Fruit fly (Drosophila melanogaster) whole organism, embryonic: Measurements from ENCODE around the gene CG45078.
A peak's percentile ranks its signal among the peaks of the same experiment; 100 is the strongest.

Source experiments
- Ada2b ChIP-seq: fragments of 200-800 bp; sonication (Bioruptor generic); IDR thresholded peaks from 2 replicates; pipeline ENCODE4 v1.3.6; 2022; ENCODE audit warnings: missing biosample characterization, missing genetic modification characterization
- CG10431 ChIP-seq: fragments of 200-800 bp; sonication (Bioruptor generic); optimal IDR thresholded peaks from 3 replicates; lab custom pipeline; 2018; ENCODE audit warnings: missing biosample characterization, mild to moderate bottlenecking, missing genetic modification characterization
- CG10979 ChIP-seq: fragments of 200-800 bp; sonication (Bioruptor generic); optimal IDR thresholded peaks from 2 replicates; lab custom pipeline; 2018; ENCODE audit warnings: missing biosample characterization, mild to moderate bottlenecking, missing genetic modification characterization, moderate library complexity
- CG11695 ChIP-seq: fragments of 200-800 bp; sonication (Bioruptor generic); IDR thresholded peaks from 3 replicates; pipeline ENCODE4 v1.3.6; 2022; ENCODE audit warnings: missing biosample characterization, missing genetic modification characterization
- CG12236 ChIP-seq: fragments of 200-800 bp; sonication (Bioruptor generic); optimal IDR thresholded peaks from 2 replicates; lab custom pipeline; 2016; ENCODE audit warnings: missing biosample characterization, missing genetic modification characterization
- CG12942 ChIP-seq: fragments of 200-800 bp; sonication (Bioruptor generic); optimal IDR thresholded peaks from 3 replicates; lab custom pipeline; 2016; ENCODE audit warnings: missing biosample characterization, missing genetic modification characterization
- CG15011 ChIP-seq: fragments of 200-800 bp; sonication (Bioruptor generic); optimal IDR thresholded peaks from 3 replicates; lab custom pipeline; 2018; ENCODE audit warnings: missing biosample characterization, mild to moderate bottlenecking, missing genetic modification characterization
- CG17359 ChIP-seq: fragments of 200-800 bp; sonication (Bioruptor generic); optimal IDR thresholded peaks from 3 replicates; lab custom pipeline; 2018; ENCODE audit warnings: missing biosample characterization, mild to moderate bottlenecking, missing genetic modification characterization, moderate library complexity
- CG17912 ChIP-seq: fragments of 200-800 bp; sonication (Bioruptor generic); optimal IDR thresholded peaks from 2 replicates; lab custom pipeline; 2018; ENCODE audit warnings: missing biosample characterization, mild to moderate bottlenecking, missing genetic modification characterization
- CG18011 ChIP-seq: fragments of 200-800 bp; sonication (Bioruptor generic); optimal IDR thresholded peaks from 2 replicates; lab custom pipeline; 2017; ENCODE audit warnings: missing biosample characterization, missing genetic modification characterization, mild to moderate bottlenecking, moderate library complexity, missing genotype
- CG2116 ChIP-seq: fragments of 200-800 bp; sonication (Bioruptor generic); optimal IDR thresholded peaks from 3 replicates; lab custom pipeline; 2018; ENCODE audit warnings: missing biosample characterization, mild to moderate bottlenecking, missing genetic modification characterization
- CG2875 ChIP-seq: fragments of 200-800 bp; sonication (Bioruptor generic); optimal IDR thresholded peaks from 2 replicates; lab custom pipeline; 2017; ENCODE audit warnings: missing biosample characterization, mild to moderate bottlenecking, missing genetic modification characterization, missing genetic modification reagents
- CG30020 ChIP-seq: fragments of 200-800 bp; optimal IDR thresholded peaks from 2 replicates; lab custom pipeline; 2019; ENCODE audit warnings: missing biosample characterization, mild to moderate bottlenecking, missing genetic modification characterization, moderate library complexity
- CG32772 ChIP-seq: fragments of 200-800 bp; sonication (Bioruptor generic); IDR thresholded peaks from 2 replicates; pipeline ENCODE4 v1.3.6; 2022; ENCODE audit warnings: missing biosample characterization, missing genetic modification characterization
- CG4404 ChIP-seq: fragments of 200-800 bp; sonication (Bioruptor generic); IDR thresholded peaks from 2 replicates; pipeline ENCODE4 v1.3.6; 2022; ENCODE audit warnings: missing biosample characterization, missing genetic modification characterization
- CG7786 ChIP-seq: fragments of 200-800 bp; sonication (Bioruptor generic); optimal IDR thresholded peaks from 2 replicates; lab custom pipeline; 2016; ENCODE audit warnings: missing biosample characterization, missing genetic modification characterization
- CG8478 ChIP-seq: fragments of >200 bp; optimal IDR thresholded peaks from 2 replicates; lab custom pipeline; 2018
- CG9932 ChIP-seq: fragments of 200-800 bp; sonication (Bioruptor generic); IDR thresholded peaks from 2 replicates; pipeline ENCODE4 v1.3.6; 2022; ENCODE audit warnings: missing biosample characterization, missing genetic modification characterization
- Dek ChIP-seq: fragments of 200-800 bp; sonication (Bioruptor generic); optimal IDR thresholded peaks from 3 replicates; lab custom pipeline; 2019; ENCODE audit warnings: missing biosample characterization, mild to moderate bottlenecking, missing genetic modification characterization, moderate library complexity
- H2.0 ChIP-seq: fragments of 200-800 bp; sonication (Bioruptor generic); IDR thresholded peaks from 2 replicates; pipeline ENCODE4 v1.3.6; 2022; ENCODE audit warnings: missing biosample characterization, missing genetic modification characterization
- HmgD ChIP-seq: fragments of 200-800 bp; sonication (Bioruptor generic); optimal IDR thresholded peaks from 3 replicates; lab custom pipeline; 2016; ENCODE audit warnings: missing biosample characterization, missing genetic modification characterization
- MESR4 ChIP-seq: fragments of 200-800 bp; sonication (Bioruptor generic); optimal IDR thresholded peaks from 2 replicates; lab custom pipeline; 2018; ENCODE audit warnings: missing biosample characterization, mild to moderate bottlenecking, missing genetic modification characterization, moderate library complexity
- Mrtf ChIP-seq: fragments of 200-800 bp; sonication (Bioruptor generic); IDR thresholded peaks from 3 replicates; pipeline ENCODE4 v1.3.6; 2022; ENCODE audit warnings: missing biosample characterization, missing genetic modification characterization
- Neu2 ChIP-seq: fragments of 200-800 bp; sonication (Bioruptor generic); optimal IDR thresholded peaks from 3 replicates; lab custom pipeline; 2016; ENCODE audit warnings: missing biosample characterization, missing genetic modification characterization, borderline replicate concordance
- Oaz ChIP-seq: fragments of 200-800 bp; sonication (Bioruptor generic); IDR thresholded peaks from 2 replicates; pipeline ENCODE4 v1.3.6; 2022; ENCODE audit warnings: missing biosample characterization, missing genetic modification characterization
- PHDP ChIP-seq: fragments of 200-800 bp; sonication (Bioruptor generic); optimal IDR thresholded peaks from 3 replicates; lab custom pipeline; 2018; ENCODE audit warnings: missing biosample characterization, mild to moderate bottlenecking, missing genetic modification characterization, moderate library complexity
- Sry-δ ChIP-seq: fragments of 200-800 bp; sonication (Bioruptor generic); optimal IDR thresholded peaks from 2 replicates; lab custom pipeline; 2016; ENCODE audit warnings: missing biosample characterization, missing genetic modification characterization
- Stat92E ChIP-seq, 3 experiments: fragments of >200 bp in 2 of 3; fragments of 200-800 bp in 1 of 3; sonication (Bioruptor generic) in 1 of 3; optimal IDR thresholded peaks; 2 replicates each; lab custom pipeline; 2017 to 2019; ENCODE audit warnings: missing biosample characterization in 3 of 3, missing genetic modification characterization in 3 of 3, mild to moderate bottlenecking in 1 of 3, moderate library complexity in 1 of 3
- Taf1 ChIP-seq: fragments of 200-800 bp; sonication (Bioruptor generic); IDR thresholded peaks from 2 replicates; pipeline ENCODE4 v1.3.6; 2022; ENCODE audit warnings: missing biosample characterization, missing genetic modification characterization
- Xrp1 ChIP-seq: fragments of 200-800 bp; sonication (Bioruptor generic); IDR thresholded peaks from 2 replicates; pipeline ENCODE4 v1.3.6; 2022; ENCODE audit warnings: missing biosample characterization, missing genetic modification characterization
- abd-A ChIP-seq: fragments of 200-800 bp; sonication (Bioruptor generic); optimal IDR thresholded peaks from 3 replicates; lab custom pipeline; 2019; ENCODE audit warnings: missing biosample characterization, mild to moderate bottlenecking, missing genetic modification characterization, moderate library complexity
- ap ChIP-seq: fragments of 200-800 bp; sonication (Bioruptor generic); IDR thresholded peaks from 2 replicates; pipeline ENCODE4 v1.3.6; 2022; ENCODE audit warnings: missing biosample characterization, missing genetic modification characterization
- chif ChIP-seq, 2 experiments: fragments of 200-800 bp; sonication (Bioruptor generic); optimal IDR thresholded peaks; 3 replicates each; lab custom pipeline; 2016; ENCODE audit warnings: missing biosample characterization in 2 of 2, missing genetic modification characterization in 2 of 2
- disco-r ChIP-seq: fragments of 200-800 bp; sonication (Bioruptor generic); optimal IDR thresholded peaks from 2 replicates; lab custom pipeline; 2016; ENCODE audit warnings: missing biosample characterization, missing genetic modification characterization
- eve ChIP-seq, 2 experiments: fragments of >200 bp; optimal IDR thresholded peaks; 2 replicates each; lab custom pipeline; 2017; ENCODE audit warnings: missing biosample characterization in 2 of 2, missing genetic modification characterization in 2 of 2
- fd3F ChIP-seq: fragments of 200-800 bp; sonication (Bioruptor generic); optimal IDR thresholded peaks from 2 replicates; lab custom pipeline; 2018; ENCODE audit warnings: missing biosample characterization, mild to moderate bottlenecking, missing genetic modification characterization, moderate library complexity
- fru ChIP-seq: fragments of >200 bp; optimal IDR thresholded peaks from 2 replicates; lab custom pipeline; 2017
- hb ChIP-seq: fragments of 200-800 bp; sonication (Bioruptor generic); IDR thresholded peaks from 3 replicates; pipeline ENCODE4 v1.3.6; 2022; ENCODE audit warnings: missing biosample characterization, missing genetic modification characterization; ENCODE audit not compliant: partially characterized antibody
- hbn ChIP-seq: fragments of 200-800 bp; sonication (Bioruptor generic); IDR thresholded peaks from 2 replicates; pipeline ENCODE4 v1.3.6; 2022; ENCODE audit warnings: missing biosample characterization, missing genetic modification characterization; ENCODE audit not compliant: partially characterized antibody
- ken ChIP-seq: fragments of 200-800 bp; sonication (Bioruptor generic); IDR thresholded peaks from 3 replicates; pipeline ENCODE4 v1.3.6; 2022; ENCODE audit warnings: missing biosample characterization, missing genetic modification characterization
- nerfin-2 ChIP-seq: fragments of 200-800 bp; sonication (Bioruptor generic); IDR thresholded peaks from 2 replicates; pipeline ENCODE4 v1.3.6; 2022; ENCODE audit warnings: missing biosample characterization, missing genetic modification characterization; ENCODE audit not compliant: partially characterized antibody
- onecut ChIP-seq: fragments of 200-800 bp; sonication (Bioruptor generic); IDR thresholded peaks from 2 replicates; pipeline ENCODE4 v1.3.6; 2022; ENCODE audit warnings: missing biosample characterization, missing genetic modification characterization
- pita ChIP-seq: fragments of 200-800 bp; sonication (Bioruptor generic); optimal IDR thresholded peaks from 2 replicates; lab custom pipeline; 2017; ENCODE audit warnings: missing biosample characterization, mild to moderate bottlenecking, missing genetic modification characterization
- pnt ChIP-seq: fragments of 200-800 bp; sonication (Bioruptor generic); optimal IDR thresholded peaks from 3 replicates; lab custom pipeline; 2016; ENCODE audit warnings: missing biosample characterization, missing genetic modification characterization
- pum ChIP-seq: fragments of 200-800 bp; sonication (Bioruptor generic); optimal IDR thresholded peaks from 2 replicates; lab custom pipeline; 2016; ENCODE audit warnings: missing biosample characterization, missing genetic modification characterization
- pzg ChIP-seq: fragments of 200-800 bp; sonication (Bioruptor generic); optimal IDR thresholded peaks from 3 replicates; lab custom pipeline; 2018; ENCODE audit warnings: missing biosample characterization, mild to moderate bottlenecking, missing genetic modification characterization, moderate library complexity
- slp2 ChIP-seq: fragments of 200-800 bp; sonication (Bioruptor generic); optimal IDR thresholded peaks from 2 replicates; lab custom pipeline; 2016; ENCODE audit warnings: missing biosample characterization, missing genetic modification characterization
- stwl ChIP-seq: fragments of 200-800 bp; sonication (Bioruptor generic); optimal IDR thresholded peaks from 3 replicates; lab custom pipeline; 2018; ENCODE audit warnings: missing biosample characterization, mild to moderate bottlenecking, missing genetic modification characterization, moderate library complexity
- sug ChIP-seq: fragments of 200-800 bp; optimal IDR thresholded peaks from 2 replicates; lab custom pipeline; 2019; ENCODE audit warnings: missing biosample characterization, mild to moderate bottlenecking, missing genetic modification characterization, moderate library complexity
- tna ChIP-seq: fragments of 200-800 bp; sonication (Bioruptor generic); IDR thresholded peaks from 2 replicates; pipeline ENCODE4 v1.3.6; 2022; ENCODE audit warnings: missing biosample characterization, missing genetic modification characterization; ENCODE audit not compliant: partially characterized antibody

CG45078 gene

DNA sequence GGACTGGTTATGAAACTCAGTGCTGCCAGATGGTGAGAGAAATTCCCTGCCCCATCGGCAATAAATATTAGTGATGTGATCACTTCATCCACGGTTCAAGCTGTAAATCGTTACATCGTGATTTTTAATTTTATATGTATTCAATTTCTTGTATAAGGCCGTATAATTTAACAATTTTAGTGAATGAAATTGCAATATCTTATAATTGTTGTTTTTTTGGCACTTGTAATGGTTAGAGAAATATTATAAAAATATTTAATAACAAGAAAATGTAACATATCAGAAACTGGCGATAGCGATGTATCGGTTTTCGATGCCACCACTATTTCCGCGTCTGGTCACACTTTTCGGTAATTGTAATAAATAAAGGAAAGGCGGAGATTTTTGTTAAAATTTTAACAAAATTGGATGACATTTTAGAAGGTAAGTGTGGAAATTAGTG, 6.9 kb upstream of the CG45078 start, which contains the start of the genes mRpL37 and Rbp1 (continued):
- TF ChIP-seq PHDP (tag; lab: Kevin White, UChicago): peak; percentile 64
- peak; percentile 63; the same call in 1 of the 2 replicates for TF ChIP-seq Taf1 (GFP tag; lab: Robert Waterston, UW)
- peak; percentile 66 for TF ChIP-seq stwl (tag; lab: Kevin White, UChicago)
- TF ChIP-seq sug (tag; lab: Kevin White, UChicago): peak; percentile 88
- no peak for TF ChIP-seq MESR4 (GFP tag; lab: Kevin White, UChicago)
- no peak for TF ChIP-seq Oaz
- TF ChIP-seq CG8478 (lab: Kevin White, UChicago): no peak
- peak; percentile 42; the same call in 1 of the 2 replicates for TF ChIP-seq Ada2b (GFP tag; lab: Robert Waterston, UW)
- TF ChIP-seq H2.0 (GFP tag; lab: Robert Waterston, UW): no peak
- TF ChIP-seq chif (GFP tag; optimal IDR thresholded peaks at IDR 0.05; lab: Kevin White, UChicago): peak; percentile 18 to 53
- peak; percentile 85 for TF ChIP-seq Sry-δ (GFP tag; lab: Kevin White, UChicago)
- peak; percentile 5 for TF ChIP-seq CG17912
- TF ChIP-seq fd3F: peak; percentile 66
- peak; percentile 89 for TF ChIP-seq hb
- peak; percentile 78 for TF ChIP-seq hbn (GFP tag; lab: Robert Waterston, UW)
- TF ChIP-seq disco-r (GFP tag; lab: Kevin White, UChicago): no peak
- TF ChIP-seq CG12236 (GFP tag; lab: Kevin White, UChicago): no peak
- no peak for TF ChIP-seq eve (GFP tag; optimal IDR thresholded peaks at IDR 0.05; lab: Kevin White, UChicago)
- no peak for TF ChIP-seq pita (GFP tag; lab: Kevin White, UChicago)
- TF ChIP-seq CG2116 (GFP tag; lab: Kevin White, UChicago): peak; percentile 63
- TF ChIP-seq abd-A (tag; lab: Kevin White, UChicago): no peak
- peak; percentile 50 for TF ChIP-seq CG17359 (tag; lab: Kevin White, UChicago)
- peak; percentile 45; the same call in 1 of the 2 replicates for TF ChIP-seq Xrp1 (GFP tag; lab: Robert Waterston, UW)
- TF ChIP-seq CG4404 (GFP tag; lab: Robert Waterston, UW): peak; percentile 94
- no peak for TF ChIP-seq CG2875 (GFP tag; lab: Kevin White, UChicago)
- TF ChIP-seq HmgD (GFP tag; lab: Kevin White, UChicago): no peak
- TF ChIP-seq Neu2: no peak
- peak; percentile 30; the same call in 1 of the 3 replicates for TF ChIP-seq CG11695 (GFP tag; lab: Robert Waterston, UW)
- no peak; the same call in 2 of the 3 replicates for TF ChIP-seq ken (GFP tag; lab: Robert Waterston, UW)
- TF ChIP-seq pzg (GFP tag; lab: Kevin White, UChicago): peak; percentile 50
- TF ChIP-seq CG10979: peak; percentile 63
- no peak for TF ChIP-seq CG15011
- no peak for TF ChIP-seq fru (lab: Kevin White, UChicago)
- peak; percentile 78 for TF ChIP-seq pnt
- TF ChIP-seq slp2: peak; percentile 21
- no peak for TF ChIP-seq Dek (tag; lab: Kevin White, UChicago)
- no peak for TF ChIP-seq ap (GFP tag; lab: Robert Waterston, UW)
- TF ChIP-seq onecut (GFP tag; lab: Robert Waterston, UW): peak; percentile 59; the same call in 1 of the 2 replicates
- peak; percentile 31; the same call in 1 of the 2 replicates for TF ChIP-seq tna (GFP tag; lab: Robert Waterston, UW)
- peak in 1 of 3 experiments; percentile 30 for TF ChIP-seq Stat92E (GFP tag; optimal IDR thresholded peaks at IDR 0.05; lab: Kevin White, UChicago)
- peak; percentile 33 for TF ChIP-seq CG7786 (GFP tag; lab: Kevin White, UChicago)
- TF ChIP-seq CG30020: peak; percentile 85
- TF ChIP-seq CG18011 (GFP tag; lab: Kevin White, UChicago): peak; percentile 55
- TF ChIP-seq CG9932 (GFP tag; lab: Robert Waterston, UW): peak; percentile 91
- peak; percentile 64; the same call in 1 of the 2 replicates for TF ChIP-seq CG32772
- TF ChIP-seq nerfin-2 (GFP tag; lab: Robert Waterston, UW): peak; percentile 50; the same call in 1 of the 2 replicates
- TF ChIP-seq pum (GFP tag; lab: Kevin White, UChicago): peak; percentile 71
- TF ChIP-seq Mrtf (GFP tag; lab: Robert Waterston, UW): peak; percentile 64; the same call in 1 of the 3 replicates
- peak; percentile 75 for TF ChIP-seq CG12942 (GFP tag; lab: Kevin White, UChicago)
- TF ChIP-seq CG10431 (GFP tag; lab: Kevin White, UChicago): no peak
